Worm (Caenorhabditis elegans) whole organism, L4 larva: ENCODE data around the gene srlf-4.

ENCODE experiments used
- F49E8.2 ChIP-seq: sonication (generic microtip); optimal IDR thresholded peaks from 2 replicates; lab custom pipeline; 2016; ENCODE audit warnings: missing compliant biosample characterization, mild to moderate bottlenecking, missing genetic modification characterization, borderline replicate concordance
- R02D3.7 ChIP-seq: fragments of 150-350 bp; sonication (generic microtip); optimal IDR thresholded peaks from 3 replicates; lab custom pipeline; 2014; ENCODE audit warnings: missing biosample characterization, missing genetic modification characterization
- T26A8.4 ChIP-seq: fragments of 200-800 bp; sonication (Bioruptor generic); IDR thresholded peaks from 2 replicates; pipeline ENCODE4 v1.3.6; 2022; ENCODE audit warnings: missing genetic modification characterization, missing compliant biosample characterization
- Y105C5A.15 ChIP-seq: fragments of 200-800 bp; sonication (Bioruptor generic); IDR thresholded peaks from 2 replicates; pipeline ENCODE4 v1.3.6; 2022; ENCODE audit warnings: missing genetic modification characterization, missing compliant biosample characterization
- Y48G9A.11 ChIP-seq: fragments of 200-800 bp; sonication (Bioruptor generic); IDR thresholded peaks from 2 replicates; pipeline ENCODE4 v1.3.6; 2022; ENCODE audit warnings: missing genetic modification reagents, missing genetic modification characterization, missing compliant biosample characterization
- ceh-20 ChIP-seq: fragments of 200-800 bp; sonication (Bioruptor generic); IDR thresholded peaks from 2 replicates; pipeline ENCODE4 v1.3.6; 2022; ENCODE audit warnings: missing genetic modification reagents, missing genetic modification characterization, missing compliant biosample characterization
- ctbp-1 ChIP-seq: fragments of 200-800 bp; sonication (Bioruptor generic); IDR thresholded peaks from 2 replicates; pipeline ENCODE4 v1.3.6; 2022; ENCODE audit warnings: missing genetic modification reagents, missing genetic modification characterization, missing compliant biosample characterization
- dmd-6 ChIP-seq: fragments of 200-800 bp; sonication (Bioruptor generic); IDR thresholded peaks from 2 replicates; pipeline ENCODE4 v1.3.6; 2022; ENCODE audit warnings: missing genetic modification reagents, missing genetic modification characterization, missing compliant biosample characterization
- dmd-9 ChIP-seq: fragments of 200-800 bp; sonication (Bioruptor generic); IDR thresholded peaks from 2 replicates; pipeline ENCODE4 v1.3.6; 2022; ENCODE audit warnings: missing genetic modification reagents, missing genetic modification characterization, missing compliant biosample characterization
- dve-1 ChIP-seq: sonication (generic microtip); optimal IDR thresholded peaks from 2 replicates; lab custom pipeline; 2017; ENCODE audit warnings: antibody characterized with exemption, mild to moderate bottlenecking, missing genetic modification characterization, missing compliant biosample characterization; ENCODE audit not compliant: insufficient read depth
- hif-1 ChIP-seq, 2 experiments: sonication (generic microtip); optimal IDR thresholded peaks; 2 replicates each; lab custom pipeline; 2016 to 2017; ENCODE audit warnings: missing compliant biosample characterization in 2 of 2, missing genetic modification characterization in 2 of 2, missing genetic modification reagents in 2 of 2, missing genotype in 2 of 2, mild to moderate bottlenecking in 1 of 2
- hlh-11 ChIP-seq: fragments of 200-800 bp; sonication (Bioruptor generic); optimal IDR thresholded peaks from 2 replicates; lab custom pipeline; 2018; ENCODE audit warnings: mild to moderate bottlenecking, missing genetic modification characterization, missing compliant biosample characterization
- hlh-30 ChIP-seq: sonication (generic microtip); optimal IDR thresholded peaks from 2 replicates; lab custom pipeline; 2017; ENCODE audit warnings: antibody characterized with exemption, mild to moderate bottlenecking, missing genetic modification characterization, missing compliant biosample characterization; ENCODE audit not compliant: insufficient read depth
- jun-1 ChIP-seq: fragments of 150-350 bp; optimal IDR thresholded peaks from 2 replicates; lab custom pipeline; 2014; ENCODE audit warnings: missing biosample characterization, missing genetic modification reagents, missing genetic modification characterization
- lim-7 ChIP-seq: fragments of 200-800 bp; sonication (Bioruptor generic); IDR thresholded peaks from 2 replicates; pipeline ENCODE4 v1.3.6; 2022; ENCODE audit warnings: missing genetic modification characterization, missing compliant biosample characterization
- lin-29 ChIP-seq: fragments of 200-800 bp; sonication (Bioruptor generic); IDR thresholded peaks from 2 replicates; pipeline ENCODE4 v1.3.6; 2022; ENCODE audit warnings: missing genetic modification reagents, missing genetic modification characterization, missing compliant biosample characterization
- lin-38 ChIP-seq: fragments of 200-800 bp; sonication (Bioruptor generic); IDR thresholded peaks from 2 replicates; pipeline ENCODE4 v1.3.6; 2022; ENCODE audit warnings: missing genetic modification reagents, missing genetic modification characterization, missing compliant biosample characterization
- lsy-2 ChIP-seq, 2 experiments: fragments of 150-350 bp in 1 of 2; sonication (generic microtip) in 1 of 2; optimal IDR thresholded peaks; 2 replicates each; lab custom pipeline; 2014 to 2017; ENCODE audit warnings: missing biosample characterization in 2 of 2, missing genetic modification characterization in 2 of 2
- mdl-1 ChIP-seq, 2 experiments: fragments of 150-350 bp in 1 of 2; sonication (generic microtip) in 1 of 2; optimal IDR thresholded peaks; 2 replicates each; lab custom pipeline; 2014 to 2017; ENCODE audit warnings: missing biosample characterization in 2 of 2, missing genetic modification characterization in 2 of 2
- mep-1 ChIP-seq: fragments of 150-350 bp; sonication (generic microtip); optimal IDR thresholded peaks from 3 replicates; lab custom pipeline; 2014; ENCODE audit warnings: missing biosample characterization, missing genetic modification characterization
- mxl-3 ChIP-seq: fragments of 200-800 bp; sonication (Bioruptor generic); optimal IDR thresholded peaks from 2 replicates; lab custom pipeline; 2018; ENCODE audit warnings: mild to moderate bottlenecking, missing genetic modification characterization, missing compliant biosample characterization
- nhr-10 ChIP-seq: fragments of 150-350 bp; optimal IDR thresholded peaks from 2 replicates; lab custom pipeline; 2014; ENCODE audit warnings: missing biosample characterization, missing genetic modification characterization
- nhr-111 ChIP-seq: fragments of 200-800 bp; sonication (Bioruptor generic); optimal IDR thresholded peaks from 2 replicates; lab custom pipeline; 2018; ENCODE audit warnings: mild to moderate bottlenecking, missing genetic modification characterization, missing compliant biosample characterization
- nhr-25 ChIP-seq: sonication (generic microtip); optimal IDR thresholded peaks from 2 replicates; lab custom pipeline; 2017; ENCODE audit warnings: missing genetic modification characterization, mild to moderate bottlenecking, missing compliant biosample characterization, antibody characterized with exemption, moderate library complexity, borderline replicate concordance; ENCODE audit not compliant: insufficient read depth
- nhr-41 ChIP-seq: fragments of 200-800 bp; sonication (Bioruptor generic); IDR thresholded peaks from 2 replicates; pipeline ENCODE4 v1.3.6; 2022; ENCODE audit warnings: missing genetic modification reagents, missing genetic modification characterization, missing compliant biosample characterization
- nhr-42 ChIP-seq: fragments of 200-800 bp; sonication (Bioruptor generic); IDR thresholded peaks from 2 replicates; pipeline ENCODE4 v1.3.6; 2022; ENCODE audit warnings: missing genetic modification characterization, missing compliant biosample characterization
- nhr-6 ChIP-seq: fragments of 150-350 bp; optimal IDR thresholded peaks from 2 replicates; lab custom pipeline; 2014; ENCODE audit warnings: missing biosample characterization, missing genetic modification characterization
- php-3 ChIP-seq: fragments of 200-800 bp; sonication (Bioruptor generic); IDR thresholded peaks from 2 replicates; pipeline ENCODE4 v1.3.6; 2022; ENCODE audit warnings: missing genetic modification reagents, missing genetic modification characterization, missing compliant biosample characterization
- pqm-1 ChIP-seq: sonication (generic microtip); optimal IDR thresholded peaks from 2 replicates; lab custom pipeline; 2017; ENCODE audit warnings: missing biosample characterization, missing genetic modification characterization
- saeg-2 ChIP-seq: fragments of 200-800 bp; sonication (Bioruptor generic); IDR thresholded peaks from 2 replicates; pipeline ENCODE4 v1.3.6; 2022; ENCODE audit warnings: missing genetic modification reagents, missing genetic modification characterization, missing compliant biosample characterization
- snpc-4 ChIP-seq: fragments of 150-350 bp; optimal IDR thresholded peaks from 2 replicates; lab custom pipeline; 2014; ENCODE audit warnings: missing biosample characterization, missing genetic modification characterization
- spr-3 ChIP-seq: fragments of 200-800 bp; sonication (Bioruptor generic); optimal IDR thresholded peaks from 2 replicates; lab custom pipeline; 2018; ENCODE audit warnings: mild to moderate bottlenecking, missing genetic modification characterization, missing compliant biosample characterization
- tra-1 ChIP-seq: fragments of 200-800 bp; sonication (Bioruptor generic); IDR thresholded peaks from 2 replicates; pipeline ENCODE4 v1.3.6; 2022; ENCODE audit warnings: missing genetic modification reagents, missing genetic modification characterization, missing compliant biosample characterization
- unc-130 ChIP-seq: sonication (generic microtip); optimal IDR thresholded peaks from 2 replicates; lab custom pipeline; 2016; ENCODE audit warnings: missing genetic modification reagents, missing genetic modification characterization, missing compliant biosample characterization
- unc-39 ChIP-seq: sonication (generic microtip); optimal IDR thresholded peaks from 2 replicates; lab custom pipeline; 2017; ENCODE audit warnings: missing biosample characterization, missing genetic modification characterization
- vab-7 ChIP-seq: fragments of 200-800 bp; sonication (Bioruptor generic); IDR thresholded peaks from 2 replicates; pipeline ENCODE4 v1.3.6; 2022; ENCODE audit warnings: missing genetic modification reagents, missing genetic modification characterization, missing compliant biosample characterization
- zfp-3 ChIP-seq: fragments of 200-800 bp; sonication (Bioruptor generic); conservative IDR thresholded peaks from 2 replicates; pipeline ENCODE4 v1.3.6; 2022; ENCODE audit warnings: missing genetic modification reagents, missing genetic modification characterization, missing compliant biosample characterization
- ztf-11 ChIP-seq: fragments of 150-350 bp; optimal IDR thresholded peaks from 2 replicates; lab custom pipeline; 2014; ENCODE audit warnings: missing biosample characterization, missing genetic modification characterization

The srlf-4 gene

ce11 chrIV:12957730-12958129 lies 33.5 kb upstream of the srlf-4 start, which contains the start of gene F55G11.6:
Gene F55G11.6, plus strand, starts transcription at chrIV:12958030.
- TF ChIP-seq ceh-20 (GFP tag; lab: Robert Waterston, UW) (no peak), T26A8.4 (GFP tag; lab: Robert Waterston, UW) (no peak), lin-38 (GFP tag; lab: Robert Waterston, UW) (no peak), unc-39 (tag; lab: Kevin White, UChicago) (no peak), nhr-41 (GFP tag; lab: Robert Waterston, UW) (no peak), ztf-11 (no peak), hlh-11 (no peak), nhr-42 (no peak), mxl-3 (GFP tag; lab: Kevin White, UChicago) (no peak), spr-3 (GFP tag; lab: Kevin White, UChicago) (no peak), lsy-2 (tag; optimal IDR thresholded peaks at IDR 0.05; lab: Kevin White, UChicago) (no peak), dve-1 (tag; lab: Kevin White, UChicago) (no peak), hif-1 (tag; optimal IDR thresholded peaks at IDR 0.05; lab: Kevin White, UChicago) (no peak), zfp-3 (GFP tag; lab: Robert Waterston, UW) (no peak), mdl-1 (tag; optimal IDR thresholded peaks at IDR 0.05; lab: Kevin White, UChicago) (no peak), F49E8.2 (no peak), vab-7 (GFP tag; lab: Robert Waterston, UW) (no peak), ctbp-1 (GFP tag; lab: Robert Waterston, UW) (no peak)
- TF ChIP-seq, all 104 proteins: peak for 0

ce11 chrIV:12948470-12948869 lies 24.2 kb upstream of the srlf-4 start, which contains the start of gene F55G11.10:
Gene F55G11.10, plus strand, starts transcription at chrIV:12948770.
- TF ChIP-seq dmd-6: no peak
- TF ChIP-seq Y48G9A.11 (GFP tag; lab: Robert Waterston, UW): no peak
- TF ChIP-seq snpc-4 (tag; lab: Kevin White, UChicago): no peak
- TF ChIP-seq php-3 (GFP tag; lab: Robert Waterston, UW): no peak
- TF ChIP-seq mep-1: no peak
- TF ChIP-seq nhr-6 (tag; lab: Kevin White, UChicago): no peak
- no peak for TF ChIP-seq R02D3.7 (tag; lab: Kevin White, UChicago)
- no peak for TF ChIP-seq nhr-42
- TF ChIP-seq unc-130 (GFP tag; lab: Kevin White, UChicago): no peak
- no peak for TF ChIP-seq nhr-25 (tag; lab: Kevin White, UChicago)
- TF ChIP-seq lin-29 (GFP tag; lab: Robert Waterston, UW): no peak
- no peak for TF ChIP-seq Y105C5A.15

ce11 chrIV:12946488-12946887 lies 22.3 kb upstream of the srlf-4 start, which contains the start of gene F55G11.1:
Gene F55G11.1, minus strand, starts transcription at chrIV:12946588.
- TF ChIP-seq Y105C5A.15: no peak

- TF ChIP-seq nhr-111 (GFP tag; lab: Kevin White, UChicago) (no peak), tra-1 (GFP tag; lab: Robert Waterston, UW) (no peak), ztf-11 (no peak), nhr-10 (tag; lab: Kevin White, UChicago) (no peak), pqm-1 (tag; lab: Kevin White, UChicago) (no peak), saeg-2 (GFP tag; lab: Robert Waterston, UW) (no peak), dmd-9 (GFP tag; lab: Robert Waterston, UW) (no peak), jun-1 (tag; lab: Kevin White, UChicago) (no peak), php-3 (GFP tag; lab: Robert Waterston, UW) (no peak), lsy-2 (tag; optimal IDR thresholded peaks at IDR 0.05; lab: Kevin White, UChicago) (no peak), hlh-30 (tag; lab: Kevin White, UChicago) (no peak), unc-130 (GFP tag; lab: Kevin White, UChicago) (no peak), lim-7 (GFP tag; lab: Robert Waterston, UW) (no peak)
These were observed 18.4 kb upstream of the srlf-4 start, which contains the start of gene dct-19 for ce11 chrIV:12942633-12943032. Gene dct-19, plus strand, starts transcription at chrIV:12942933.
